Fruit fly (Drosophila melanogaster) whole organism, adult: ENCODE data around the gene CG1440.

ENCODE experiments used
- CG11617 ChIP-seq: fragments of 200-800 bp; sonication (Bioruptor generic); optimal IDR thresholded peaks from 2 replicates; lab custom pipeline; 2017; ENCODE audit warnings: mild to moderate bottlenecking, missing biosample characterization, missing genetic modification reagents, missing genetic modification characterization
- CG12768 ChIP-seq: fragments of 200-800 bp; sonication (Bioruptor generic); optimal IDR thresholded peaks from 2 replicates; lab custom pipeline; 2017; ENCODE audit warnings: missing biosample characterization, missing genetic modification characterization, mild to moderate bottlenecking, moderate library complexity, missing genetic modification reagents
- CG14711 ChIP-seq: fragments of 200-800 bp; sonication (Bioruptor generic); optimal IDR thresholded peaks from 2 replicates; lab custom pipeline; 2018; ENCODE audit warnings: missing biosample characterization, mild to moderate bottlenecking, missing genetic modification characterization, moderate library complexity
- CG1620 ChIP-seq: fragments of 200-800 bp; sonication (Bioruptor generic); optimal IDR thresholded peaks from 2 replicates; lab custom pipeline; 2016; ENCODE audit warnings: missing biosample characterization, missing genetic modification characterization
- CG33017 ChIP-seq: fragments of 200-800 bp; sonication (Bioruptor generic); optimal IDR thresholded peaks from 2 replicates; lab custom pipeline; 2018; ENCODE audit warnings: missing biosample characterization, mild to moderate bottlenecking, missing genetic modification characterization, moderate library complexity
- CG5204 ChIP-seq: fragments of 200-800 bp; sonication (Bioruptor generic); optimal IDR thresholded peaks from 2 replicates; lab custom pipeline; 2016; ENCODE audit warnings: missing biosample characterization, missing genetic modification characterization
- CG7045 ChIP-seq: fragments of 200-800 bp; sonication (Bioruptor generic); optimal IDR thresholded peaks from 2 replicates; lab custom pipeline; 2017; ENCODE audit warnings: missing biosample characterization, mild to moderate bottlenecking, missing genetic modification characterization
- CG7101 ChIP-seq: fragments of 200-800 bp; sonication (Bioruptor generic); optimal IDR thresholded peaks from 2 replicates; lab custom pipeline; 2018; ENCODE audit warnings: missing biosample characterization, mild to moderate bottlenecking, missing genetic modification characterization, moderate library complexity
- Clk ChIP-seq: fragments of 200-800 bp; sonication (Bioruptor generic); optimal IDR thresholded peaks from 2 replicates; lab custom pipeline; 2017; ENCODE audit warnings: missing biosample characterization, missing genetic modification characterization
- Crg-1 ChIP-seq: fragments of 200-800 bp; sonication (Bioruptor generic); optimal IDR thresholded peaks from 2 replicates; lab custom pipeline; 2016; ENCODE audit warnings: missing biosample characterization, missing genetic modification characterization
- Hr96 ChIP-seq: fragments of 200-800 bp; sonication (Bioruptor generic); optimal IDR thresholded peaks from 2 replicates; lab custom pipeline; 2016; ENCODE audit warnings: missing biosample characterization, missing genetic modification characterization
- Mnt ChIP-seq: fragments of 200-800 bp; sonication (Bioruptor generic); optimal IDR thresholded peaks from 2 replicates; lab custom pipeline; 2016; ENCODE audit warnings: missing biosample characterization, mild to moderate bottlenecking, missing genetic modification characterization
- bab1 ChIP-seq: fragments of 200-800 bp; sonication (Bioruptor generic); optimal IDR thresholded peaks from 3 replicates; lab custom pipeline; 2019; ENCODE audit warnings: missing biosample characterization, mild to moderate bottlenecking, missing genetic modification characterization, moderate library complexity
- cic ChIP-seq: fragments of 200-800 bp; sonication (Bioruptor generic); optimal IDR thresholded peaks from 2 replicates; lab custom pipeline; 2017; ENCODE audit warnings: missing biosample characterization, mild to moderate bottlenecking, missing genetic modification characterization, moderate library complexity
- cnc ChIP-seq, 2 experiments: fragments of >200 bp; optimal IDR thresholded peaks; 2 replicates each; lab custom pipeline; 2017
- kay ChIP-seq: fragments of 200-800 bp; sonication (Bioruptor generic); peaks from one replicate; lab custom pipeline; 2016; ENCODE audit warnings: missing biosample characterization, missing genetic modification characterization, borderline replicate concordance
- ovo ChIP-seq: fragments of 200-800 bp; sonication (Bioruptor generic); optimal IDR thresholded peaks from 2 replicates; lab custom pipeline; 2016; ENCODE audit warnings: missing biosample characterization, missing genetic modification characterization
- pad ChIP-seq: fragments of 200-800 bp; sonication (Bioruptor generic); optimal IDR thresholded peaks from 3 replicates; lab custom pipeline; 2017; ENCODE audit warnings: missing biosample characterization, missing genetic modification characterization, mild to moderate bottlenecking, moderate library complexity, missing genetic modification reagents
- tj ChIP-seq: fragments of 200-800 bp; sonication (Bioruptor generic); optimal IDR thresholded peaks from 3 replicates; lab custom pipeline; 2017; ENCODE audit warnings: missing biosample characterization, mild to moderate bottlenecking, missing genetic modification characterization, moderate library complexity
- toe ChIP-seq: fragments of 200-800 bp; sonication (Bioruptor generic); optimal IDR thresholded peaks from 2 replicates; lab custom pipeline; 2016; ENCODE audit warnings: missing biosample characterization, missing genetic modification characterization

The CG1440 gene

DNA sequence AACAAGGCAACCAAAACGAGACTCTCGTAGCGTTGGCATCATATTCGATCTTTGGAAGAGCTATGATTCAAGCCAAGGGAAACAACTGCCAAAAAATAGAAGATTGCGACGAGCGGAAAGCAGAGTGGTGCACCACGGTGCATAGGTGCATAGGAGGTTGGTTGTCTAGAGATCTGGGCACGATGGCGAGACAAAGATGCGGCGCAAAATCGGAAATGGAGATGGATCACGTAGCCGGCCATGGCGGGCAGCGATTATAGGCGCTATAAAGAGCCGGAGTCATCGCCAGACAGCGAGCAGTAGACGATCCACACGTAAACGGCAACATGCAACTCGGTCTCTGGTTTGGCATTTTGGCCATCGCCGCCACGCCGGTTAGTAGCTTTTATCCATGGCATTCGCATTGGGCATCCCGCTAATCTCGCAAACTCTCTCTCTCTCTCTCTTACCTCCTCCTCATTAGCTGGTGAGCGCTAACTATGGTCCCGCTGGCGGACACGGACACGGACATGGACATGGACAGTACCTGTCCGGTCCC lies 42.2 kb downstream of the CG1440 start, which contains the start of gene Cp36:
Gene Cp36 (plus strand): TSS at position 289 of the 538 bp plus-strand sequence.
- peak; percentile 81 for TF ChIP-seq Crg-1
- no peak for TF ChIP-seq Mnt
- peak; percentile 65 for TF ChIP-seq CG1620
- TF ChIP-seq bab1 (GFP tag; lab: Kevin White, UChicago): peak; percentile 94
- no peak for TF ChIP-seq cic (GFP tag; lab: Kevin White, UChicago)
- TF ChIP-seq cnc (optimal IDR thresholded peaks at IDR 0.05; lab: Kevin White, UChicago): no peak

DNA sequence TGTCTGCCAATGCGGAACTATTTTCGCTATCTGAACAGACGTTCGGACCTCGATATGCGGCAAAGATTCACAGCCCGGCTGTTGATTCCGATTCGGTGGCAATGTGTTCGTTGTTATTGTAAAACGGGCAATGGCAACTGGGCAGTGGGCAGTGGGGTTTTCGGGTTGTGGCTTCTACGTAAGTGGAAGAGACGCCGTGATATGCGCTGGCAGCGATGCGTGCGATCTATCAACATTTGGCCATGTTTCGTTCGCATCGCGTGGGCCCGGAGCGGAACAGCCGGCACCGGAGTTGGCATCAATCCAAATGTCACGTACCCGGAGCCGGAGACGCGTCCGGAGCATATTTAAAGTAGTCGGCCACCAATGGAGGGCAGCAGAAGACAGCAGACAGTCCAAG lies 44.6 kb downstream of the CG1440 start, which contains the start of gene Cp38:
Gene Cp38 (plus strand): TSS at position 376 of the 400 bp plus-strand sequence.
- peak; percentile 95 for TF ChIP-seq bab1 (GFP tag; lab: Kevin White, UChicago)
- TF ChIP-seq tj (GFP tag; lab: Kevin White, UChicago): peak; percentile 8
- TF ChIP-seq CG7101: no peak

- TF ChIP-seq pad (GFP tag; lab: Kevin White, UChicago): no peak
- no peak for TF ChIP-seq Mnt
- TF ChIP-seq ovo (GFP tag; lab: Kevin White, UChicago): no peak
- TF ChIP-seq bab1 (GFP tag; lab: Kevin White, UChicago): peak; percentile 81
- TF ChIP-seq cnc (optimal IDR thresholded peaks at IDR 0.05; lab: Kevin White, UChicago): no peak
- no peak for TF ChIP-seq CG5204 (GFP tag; lab: Kevin White, UChicago)
- peak; percentile 92 for TF ChIP-seq tj (GFP tag; lab: Kevin White, UChicago)
- no peak for TF ChIP-seq CG12768 (GFP tag; lab: Kevin White, UChicago)
- TF ChIP-seq kay (GFP tag; lab: Kevin White, UChicago): no peak
- no peak for TF ChIP-seq CG7101
- TF ChIP-seq CG14711 (tag; lab: Kevin White, UChicago): no peak
- TF ChIP-seq Clk: no peak
- no peak for TF ChIP-seq cic (GFP tag; lab: Kevin White, UChicago)
- no peak for TF ChIP-seq toe (GFP tag; lab: Kevin White, UChicago)
- no peak for TF ChIP-seq Hr96 (GFP tag; lab: Kevin White, UChicago)
- peak; percentile 10 for TF ChIP-seq CG1620
- TF ChIP-seq CG33017 (tag; lab: Kevin White, UChicago): no peak
- no peak for TF ChIP-seq CG7045 (GFP tag; lab: Kevin White, UChicago)
- no peak for TF ChIP-seq Crg-1
- no peak for TF ChIP-seq CG11617 (GFP tag; lab: Kevin White, UChicago)
These were observed 46.8 kb downstream of the CG1440 start, which contains the start of gene CG33223 for dm6 chrX:8483671-8484070. CG33223 (minus strand) TSS chrX:8483885.

- TF ChIP-seq CG7045 (GFP tag; lab: Kevin White, UChicago) (no peak), Mnt (no peak), bab1 (GFP tag; lab: Kevin White, UChicago) (peak; percentile 93), Hr96 (GFP tag; lab: Kevin White, UChicago) (no peak), CG12768 (GFP tag; lab: Kevin White, UChicago) (no peak), toe (GFP tag; lab: Kevin White, UChicago) (no peak), ovo (GFP tag; lab: Kevin White, UChicago) (no peak), Crg-1 (no peak), CG5204 (GFP tag; lab: Kevin White, UChicago) (no peak), CG14711 (tag; lab: Kevin White, UChicago) (no peak), tj (GFP tag; lab: Kevin White, UChicago) (peak; percentile 32), pad (GFP tag; lab: Kevin White, UChicago) (no peak), Clk (no peak)
These were observed 47.9 kb downstream of the CG1440 start for dm6 chrX:8484778-8485177.

- TF ChIP-seq CG5204 (GFP tag; lab: Kevin White, UChicago) (no peak), Crg-1 (no peak), CG7045 (GFP tag; lab: Kevin White, UChicago) (no peak), cic (GFP tag; lab: Kevin White, UChicago) (no peak), CG1620 (no peak), ovo (GFP tag; lab: Kevin White, UChicago) (no peak), CG12768 (GFP tag; lab: Kevin White, UChicago) (no peak), Mnt (no peak), tj (GFP tag; lab: Kevin White, UChicago) (no peak)
These were observed 52.2 kb downstream of the CG1440 start, which contains the start of gene CG33181 for dm6 chrX:8489048-8489447. CG33181 (plus strand) TSS chrX:8489348.

DNA sequence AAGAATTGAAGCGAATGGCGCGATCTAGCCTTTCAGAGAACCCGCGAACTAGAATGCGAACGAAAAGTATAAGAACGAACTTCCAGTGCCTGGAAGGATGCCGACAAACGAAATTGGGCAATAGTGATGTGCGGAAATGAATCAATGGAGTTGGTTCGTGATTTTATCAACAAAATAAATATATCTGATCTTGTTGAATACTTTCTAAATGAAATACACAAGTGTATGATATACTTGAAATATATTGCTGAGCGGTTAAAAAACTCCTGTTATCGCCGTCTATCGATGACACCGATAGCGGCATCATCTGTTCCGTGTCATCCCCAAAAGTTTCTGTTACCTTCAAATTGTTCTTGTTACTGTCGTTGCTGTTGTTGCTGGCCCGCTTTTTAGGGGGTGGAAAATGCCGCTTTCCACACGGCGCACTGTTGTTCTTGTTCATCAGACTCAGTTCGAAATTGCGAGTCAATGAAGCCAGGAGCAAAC lies 52.7 kb downstream of the CG1440 start, which contains the start of gene otu:
Gene otu (minus strand): TSS at position 51 of the 486 bp plus-strand sequence.
- peak; percentile 71 for TF ChIP-seq bab1 (GFP tag; lab: Kevin White, UChicago)
- peak; percentile 19 for TF ChIP-seq Crg-1
- TF ChIP-seq tj (GFP tag; lab: Kevin White, UChicago): no peak

DNA sequence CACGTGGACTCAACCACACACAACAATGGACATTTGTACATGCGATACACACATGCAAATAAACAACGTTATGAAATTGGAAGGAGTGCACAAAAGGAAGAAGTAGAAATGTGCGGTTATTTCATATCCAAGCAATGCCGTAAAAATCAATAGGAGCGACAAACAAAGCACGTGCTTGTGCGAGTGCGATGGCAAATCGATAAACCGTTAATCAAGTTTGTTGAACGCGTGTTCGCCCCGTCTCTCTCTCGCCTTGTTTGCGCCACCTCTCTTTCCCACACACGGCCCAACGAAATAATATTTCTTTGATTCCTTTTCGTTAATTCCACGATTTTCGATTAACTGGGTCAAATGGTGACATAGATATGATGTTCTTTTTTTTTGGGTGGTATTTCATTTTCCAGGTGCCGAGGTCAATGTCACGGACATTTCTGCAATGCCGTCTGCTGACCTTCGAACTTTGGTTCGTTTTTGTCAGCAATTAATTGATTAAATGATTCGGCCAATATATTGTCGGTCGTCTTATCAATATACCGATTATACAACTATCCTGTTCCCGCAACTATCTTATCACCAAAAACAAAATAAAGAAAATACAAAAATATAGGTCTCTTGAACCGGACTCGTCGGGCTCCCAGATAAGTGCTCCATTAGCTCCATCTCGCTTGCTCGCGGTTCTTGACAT lies 53.6 kb downstream of the CG1440 start:
- TF ChIP-seq kay (GFP tag; lab: Kevin White, UChicago) (peak; percentile 5), ovo (GFP tag; lab: Kevin White, UChicago) (peak; percentile 96), Mnt (peak; percentile 49), Clk (no peak), pad (GFP tag; lab: Kevin White, UChicago) (peak; percentile 91)
